Worm (Caenorhabditis elegans): ENCODE measurements around the gene ndua-5.

DNA sequence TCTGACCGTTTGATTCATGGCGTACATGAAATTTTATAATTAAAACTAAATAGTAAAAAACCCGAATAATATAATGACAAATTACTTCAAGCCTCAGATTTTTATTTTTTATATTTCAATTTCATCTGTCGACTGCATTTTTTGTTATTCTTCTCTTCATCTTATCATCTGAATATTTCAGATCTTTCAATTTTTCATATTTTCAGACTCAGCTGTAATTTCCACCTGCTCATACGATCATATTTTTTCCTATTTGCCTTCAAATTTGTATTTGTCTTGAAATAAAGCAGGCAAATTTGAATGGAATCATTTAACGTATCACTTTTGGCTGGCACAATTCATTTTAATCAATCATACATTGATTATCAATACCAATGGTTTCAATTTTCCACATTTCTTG, 26.6 kb downstream of the ndua-5 start, which contains the start of gene sru-4:
- TF ChIP-seq fkh-2 (tag; optimal IDR thresholded peaks at IDR 0.05) (no peak), zag-1 (tag; optimal IDR thresholded peaks at IDR 0.05) (no peak), elt-3 (tag; optimal IDR thresholded peaks at IDR 0.05) (no peak), jun-1 (tag; optimal IDR thresholded peaks at IDR 0.05) (no peak), snpc-4 (tag; optimal IDR thresholded peaks at IDR 0.05) (no peak), ztf-11 (tag; optimal IDR thresholded peaks at IDR 0.05) (no peak), skn-1 (tag; optimal IDR thresholded peaks at IDR 0.05) (no peak)
